Worm (Caenorhabditis elegans): ENCODE measurements around the gene ags-3.
A peak's percentile ranks its signal among the peaks of the same experiment; 100 is the strongest.

The ags-3 gene

ce11 chrX:5263585-5263984, 39.8 kb downstream of the ags-3 start:
- TF ChIP-seq ztf-11 (tag; optimal IDR thresholded peaks at IDR 0.05) (no peak), egl-27 (tag; optimal IDR thresholded peaks at IDR 0.05) (no peak), ets-5 (GFP tag; IDR thresholded peaks at IDR 0.05) (no peak), dsc-1 (tag; optimal IDR thresholded peaks at IDR 0.05) (peak; percentile 9), ztf-4 (tag; optimal IDR thresholded peaks at IDR 0.05) (no peak), nhr-84 (tag; optimal IDR thresholded peaks at IDR 0.05) (no peak), pag-3 (tag; optimal IDR thresholded peaks at IDR 0.05; ENCODE audit: borderline replicate concordance, insufficient read depth) (no peak), nhr-85 (tag) (no peak)

DNA sequence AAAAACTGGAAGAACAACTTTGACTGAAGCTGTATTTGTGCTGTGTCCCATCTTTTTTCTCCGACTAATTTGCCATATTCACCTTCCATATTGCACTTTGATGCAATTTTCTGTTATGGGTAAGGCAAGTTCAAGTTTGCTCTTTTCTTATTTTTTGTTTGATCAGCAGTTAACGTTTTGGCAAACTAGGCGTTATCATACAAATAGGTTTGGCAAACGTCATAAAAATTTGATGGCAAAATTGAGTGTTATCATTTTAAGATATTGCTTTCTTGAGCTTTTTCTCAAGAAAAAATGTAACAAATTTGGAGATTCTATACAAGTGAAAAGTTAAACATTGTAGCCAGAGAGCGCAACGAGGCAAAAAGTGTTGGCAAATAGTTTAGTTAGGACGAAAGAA, 41.4 kb downstream of the ags-3 start:
- TF ChIP-seq tlp-1 (tag; optimal IDR thresholded peaks at IDR 0.05) (peak; percentile 6), elt-2 (tag; optimal IDR thresholded peaks at IDR 0.05) (peak; percentile 31), nhr-71 (tag; optimal IDR thresholded peaks at IDR 0.05) (no peak)

ce11 chrX:5260389-5260788, 43.0 kb downstream of the ags-3 start:
- TF ChIP-seq nhr-71 (tag; optimal IDR thresholded peaks at IDR 0.05) = no peak
- TF ChIP-seq unc-86 (tag; optimal IDR thresholded peaks at IDR 0.05) = no peak
- TF ChIP-seq dsc-1 (tag; optimal IDR thresholded peaks at IDR 0.05) = peak; percentile 97
- no peak for TF ChIP-seq zip-4 (GFP tag; optimal IDR thresholded peaks at IDR 0.05)
- TF ChIP-seq xbp-1 (tag; optimal IDR thresholded peaks at IDR 0.05) = no peak
- TF ChIP-seq fkh-4 (tag; optimal IDR thresholded peaks at IDR 0.05; ENCODE audit: borderline replicate concordance) = peak; percentile 86
- TF ChIP-seq ces-1 (GFP tag; optimal IDR thresholded peaks at IDR 0.05) = no peak
- no peak for TF ChIP-seq lin-15B (tag; optimal IDR thresholded peaks at IDR 0.05)

ce11 chrX:5256999-5257398, 46.4 kb downstream of the ags-3 start, which contains the start of gene nspg-12:
Gene nspg-12, plus strand, starts transcription at chrX:5257299.
- TF ChIP-seq elt-2 (tag; optimal IDR thresholded peaks at IDR 0.05) (peak; percentile 52), dsc-1 (tag; optimal IDR thresholded peaks at IDR 0.05) (no peak), hlh-4 (tag; optimal IDR thresholded peaks at IDR 0.05) (no peak), elt-3 (tag; optimal IDR thresholded peaks at IDR 0.05) (no peak), aha-1 (tag; optimal IDR thresholded peaks at IDR 0.05) (no peak)

DNA sequence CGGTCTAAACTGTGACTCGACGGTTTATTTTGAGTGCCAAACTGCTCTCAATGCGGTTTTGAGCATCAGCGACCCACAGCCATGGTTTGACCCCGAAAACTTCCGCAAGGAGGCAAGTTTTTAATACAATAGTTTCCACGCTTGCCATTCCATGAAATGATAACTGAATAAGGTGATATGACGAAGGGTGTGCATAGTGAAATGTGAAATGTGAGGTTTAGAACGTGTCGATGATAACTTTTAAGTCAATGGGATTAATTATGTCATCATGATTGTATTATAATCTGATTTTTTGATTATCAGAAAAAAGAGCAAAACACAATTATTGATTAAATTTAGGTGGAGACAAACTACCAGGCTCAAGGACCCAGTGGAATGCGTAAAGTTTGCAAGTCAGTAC, 48.1 kb downstream of the ags-3 start:
- TF ChIP-seq elt-2 (tag; optimal IDR thresholded peaks at IDR 0.05) (peak; percentile 64), elt-3 (tag; optimal IDR thresholded peaks at IDR 0.05) (no peak)

- TF ChIP-seq nhr-20 (tag; optimal IDR thresholded peaks at IDR 0.05) (no peak), dpl-1 (GFP tag; optimal IDR thresholded peaks at IDR 0.05) (no peak), sptf-1 (tag; optimal IDR thresholded peaks at IDR 0.05) (no peak), F16B12.6 (tag; optimal IDR thresholded peaks at IDR 0.05) (no peak), ceh-8 (GFP tag; optimal IDR thresholded peaks at IDR 0.05) (no peak), lin-14 (GFP tag; optimal IDR thresholded peaks at IDR 0.05) (no peak), mab-9 (GFP tag; IDR thresholded peaks at IDR 0.05) (no peak), nhr-90 (tag; optimal IDR thresholded peaks at IDR 0.05; ENCODE audit: poor library complexity) (no peak), fkh-10 (GFP tag; optimal IDR thresholded peaks at IDR 0.05) (no peak), lin-15B (tag; optimal IDR thresholded peaks at IDR 0.05) (no peak), sup-37 (GFP tag; optimal IDR thresholded peaks at IDR 0.05) (no peak), efl-1 (optimal IDR thresholded peaks at IDR 0.05) (no peak), efl-1 (GFP tag; optimal IDR thresholded peaks at IDR 0.05 in 1 of 2) (no peak), zag-1 (tag; optimal IDR thresholded peaks at IDR 0.05) (no peak), mdl-1 (tag; optimal IDR thresholded peaks at IDR 0.05) (no peak), C34B4.2 (tag; optimal IDR thresholded peaks at IDR 0.05) (no peak), nhr-19 (GFP tag; conservative IDR thresholded peaks at IDR 0.05) (no peak), lin-35 (GFP tag; optimal IDR thresholded peaks at IDR 0.05) (no peak), egl-27 (tag; optimal IDR thresholded peaks at IDR 0.05) (no peak), unc-98 (GFP tag; IDR thresholded peaks at IDR 0.05) (no peak)
These were observed 48.5 kb downstream of the ags-3 start, which contains the start of gene nspg-13 for ce11 chrX:5254894-5255293. Gene nspg-13, plus strand, starts transcription at chrX:5255194.

All from whole organism, L1 larva.